Fruit fly (Drosophila melanogaster) whole organism, embryonic: Measurements from ENCODE around the gene CG6420.

Experiments used
- CG14441 ChIP-seq: fragments of 200-800 bp; sonication (Bioruptor generic); IDR thresholded peaks from 2 replicates; pipeline ENCODE4 v1.3.6; 2022; ENCODE audit warnings: missing biosample characterization, missing genetic modification characterization
- CG17328 ChIP-seq: fragments of 200-800 bp; sonication (Bioruptor generic); IDR thresholded peaks from 2 replicates; pipeline ENCODE4 v1.3.6; 2022; ENCODE audit warnings: missing biosample characterization, missing genetic modification characterization
- CG31441 ChIP-seq: fragments of 200-800 bp; sonication (Bioruptor generic); IDR thresholded peaks from 2 replicates; pipeline ENCODE4 v1.3.6; 2022; ENCODE audit warnings: missing biosample characterization, missing genetic modification characterization
- Nf-YC ChIP-seq: fragments of 200-800 bp; optimal IDR thresholded peaks from 3 replicates; lab custom pipeline; 2019; ENCODE audit warnings: missing biosample characterization, mild to moderate bottlenecking, missing genetic modification characterization, moderate library complexity
- al ChIP-seq: fragments of 200-800 bp; sonication (Bioruptor generic); IDR thresholded peaks from 2 replicates; pipeline ENCODE4 v1.3.6; 2022; ENCODE audit warnings: missing biosample characterization, missing genetic modification characterization
- bcd ChIP-seq: fragments of 200-800 bp; sonication (Bioruptor generic); optimal IDR thresholded peaks from 2 replicates; lab custom pipeline; 2017; ENCODE audit warnings: missing biosample characterization, mild to moderate bottlenecking, missing genetic modification characterization
- ems ChIP-seq: fragments of 200-800 bp; sonication (Bioruptor generic); optimal IDR thresholded peaks from 3 replicates; lab custom pipeline; 2016; ENCODE audit warnings: missing biosample characterization, missing genetic modification characterization
- h ChIP-seq: fragments of >200 bp; optimal IDR thresholded peaks from 2 replicates; lab custom pipeline; 2017
- tin ChIP-seq: fragments of 200-800 bp; sonication (Bioruptor generic); optimal IDR thresholded peaks from 3 replicates; lab custom pipeline; 2016; ENCODE audit warnings: missing biosample characterization, missing genetic modification characterization

DNA sequence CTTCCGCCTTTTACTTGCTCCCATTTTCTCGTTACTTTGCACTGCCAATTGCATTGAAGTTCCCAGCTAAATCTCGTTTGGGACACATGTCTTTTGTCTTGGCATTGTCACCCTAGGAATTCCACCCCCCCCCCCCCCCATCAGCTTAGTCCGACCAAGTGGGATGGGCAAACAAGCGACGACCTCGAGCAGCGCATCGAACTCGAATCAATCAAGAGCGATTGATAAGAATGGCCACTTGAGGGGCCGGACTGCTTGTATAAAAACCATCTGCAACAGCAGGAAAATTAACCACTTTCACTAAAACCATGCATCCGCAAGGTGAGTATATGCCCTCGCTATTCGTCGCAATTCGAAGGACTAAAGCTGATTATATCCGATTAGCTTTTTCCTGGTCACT is 817 bp upstream of the CG6420 start, which contains the start of gene CG14244:
- TF ChIP-seq al (GFP tag; lab: Robert Waterston, UW) (no peak), tin (GFP tag; lab: Kevin White, UChicago) (no peak), ems (GFP tag; lab: Kevin White, UChicago) (no peak), CG14441 (no peak), Nf-YC (tag; lab: Kevin White, UChicago) (no peak), CG31441 (GFP tag; lab: Robert Waterston, UW) (no peak), h (lab: Kevin White, UChicago) (no peak), bcd (GFP tag; lab: Kevin White, UChicago) (no peak), CG17328 (GFP tag; lab: Robert Waterston, UW) (no peak)
